Worm (Caenorhabditis elegans): ENCODE results near the gene C08H9.16.

DNA sequence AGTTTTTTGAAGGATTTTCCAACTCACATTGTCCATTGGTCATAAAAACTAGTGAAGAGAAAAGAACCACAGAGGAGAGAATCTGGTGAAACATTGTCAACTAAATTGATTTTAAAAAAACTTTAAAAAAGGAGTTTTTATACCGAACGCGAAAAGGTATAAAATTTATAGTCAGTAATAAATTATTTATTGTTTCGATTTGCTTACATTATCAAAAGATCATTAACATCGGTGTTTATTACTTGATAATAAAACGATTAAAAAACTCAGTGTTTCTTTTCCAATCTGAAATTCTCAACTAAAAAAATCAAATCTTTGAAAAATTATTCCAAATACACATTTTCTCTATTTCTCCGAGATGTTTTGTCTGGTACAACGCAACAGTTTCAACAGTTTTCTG, 23.6 kb downstream of the C08H9.16 start, which contains the start of gene F26C11.4:
- no peak for TF ChIP-seq dao-5 (tag; optimal IDR thresholded peaks at IDR 0.05)
- no peak for TF ChIP-seq him-1 (tag; optimal IDR thresholded peaks at IDR 0.05)
- no peak for TF ChIP-seq W03F9.2 (tag; optimal IDR thresholded peaks at IDR 0.05)

All from whole organism, L4/young adult.